Fruit fly (Drosophila melanogaster): ENCODE results near the gene CG13707.

- TF ChIP-seq Crg-1 (GFP tag; optimal IDR thresholded peaks at IDR 0.05) (no peak), kay (GFP tag; ENCODE audit: borderline replicate concordance) (no peak), CG5204 (GFP tag; optimal IDR thresholded peaks at IDR 0.05) (no peak), CG12768 (GFP tag; optimal IDR thresholded peaks at IDR 0.05) (no peak), toe (GFP tag; optimal IDR thresholded peaks at IDR 0.05) (no peak), Clk (GFP tag; optimal IDR thresholded peaks at IDR 0.05) (no peak), pad (GFP tag; optimal IDR thresholded peaks at IDR 0.05) (no peak), tj (GFP tag; optimal IDR thresholded peaks at IDR 0.05) (no peak)
These were observed 34.2 kb downstream of the CG13707 start for dm6 chr3L:4805751-4806150.
